Fruit fly (Drosophila melanogaster) Kc167 (cell line): ENCODE results near the gene CG4393.

Experiments
- Sin3A ChIP-seq: fragments of >200 bp; optimal IDR thresholded peaks from 2 replicates; lab custom pipeline; 2018; ENCODE audit warnings: missing external identifiers
- h ChIP-seq: fragments of >200 bp; optimal IDR thresholded peaks from 3 replicates; lab custom pipeline; 2018; ENCODE audit warnings: missing external identifiers
- psq ChIP-seq: fragments of >200 bp; optimal IDR thresholded peaks from 2 replicates; lab custom pipeline; 2017; ENCODE audit warnings: missing external identifiers

dm6 chr3R:23431355-23431754 is 46.8 kb upstream of the CG4393 start:
- TF ChIP-seq h (no peak), Sin3A (no peak), psq (lab: Kevin White, UChicago) (no peak)
